Fruit fly (Drosophila melanogaster): ENCODE measurements around the gene hng3.

The hng3 gene

dm6 chr3L:762331-762907, 7.1 kb upstream of the hng3 start (continued):
- peak; percentile 79 for TF ChIP-seq dsx (GFP tag; optimal IDR thresholded peaks at IDR 0.05; ENCODE audit: poor library complexity, severe bottlenecking)
- TF ChIP-seq CG6854 (GFP tag; optimal IDR thresholded peaks at IDR 0.05), result peak; percentile 91
- peak; percentile 95 for TF ChIP-seq lz (GFP tag; optimal IDR thresholded peaks at IDR 0.05)
- peak; percentile 81 for TF ChIP-seq CG6808 (GFP tag; optimal IDR thresholded peaks at IDR 0.05)
- TF ChIP-seq fd59A (GFP tag; optimal IDR thresholded peaks at IDR 0.05), result peak; percentile 78
- peak; percentile 90 for TF ChIP-seq vri (GFP tag; optimal IDR thresholded peaks at IDR 0.05)
- peak; percentile 93 for TF ChIP-seq CG3919 (GFP tag; optimal IDR thresholded peaks at IDR 0.05)
- peak; percentile 96 for TF ChIP-seq Met (GFP tag; optimal IDR thresholded peaks at IDR 0.05)
- TF ChIP-seq esn (GFP tag; optimal IDR thresholded peaks at IDR 0.05), result peak; percentile 95
- peak; percentile 84 for TF ChIP-seq Eip75B (GFP tag; optimal IDR thresholded peaks at IDR 0.05)
- TF ChIP-seq CG11902 (GFP tag; optimal IDR thresholded peaks at IDR 0.05), result peak; percentile 94
- peak; percentile 95 for TF ChIP-seq CG6792 (GFP tag; optimal IDR thresholded peaks at IDR 0.05)
- TF ChIP-seq fkh (GFP tag; optimal IDR thresholded peaks at IDR 0.05), result no peak
- TF ChIP-seq CG1621 (tag; optimal IDR thresholded peaks at IDR 0.05), result peak; percentile 83
- peak; percentile 94 for TF ChIP-seq topi (GFP tag; optimal IDR thresholded peaks at IDR 0.05)
- TF ChIP-seq Sox14 (GFP tag; optimal IDR thresholded peaks at IDR 0.05), result peak; percentile 94
- TF ChIP-seq Hr38 (GFP tag; optimal IDR thresholded peaks at IDR 0.05), result peak; percentile 37
- TF ChIP-seq CG9139 (GFP tag; optimal IDR thresholded peaks at IDR 0.05), result peak; percentile 68
- peak; percentile 94 for TF ChIP-seq Lpt (GFP tag; optimal IDR thresholded peaks at IDR 0.05)
- peak; percentile 75 to 78 for TF ChIP-seq ss (GFP tag; optimal IDR thresholded peaks at IDR 0.05)
- peak; percentile 98 for TF ChIP-seq eg (GFP tag; IDR thresholded peaks at IDR 0.05)
- peak; percentile 95 for TF ChIP-seq CG8119 (GFP tag; IDR thresholded peaks at IDR 0.05)
- TF ChIP-seq CG4318 (GFP tag; optimal IDR thresholded peaks at IDR 0.05), result peak; percentile 93

dm6 chr3L:761733-762132, 6.4 kb upstream of the hng3 start:
- TF ChIP-seq CG1621 (tag; optimal IDR thresholded peaks at IDR 0.05), result no peak
- no peak for TF ChIP-seq CG9139 (GFP tag; optimal IDR thresholded peaks at IDR 0.05)
- peak; percentile 59; the same call in 2 of the 3 replicates for TF ChIP-seq CG6163 (GFP tag; IDR thresholded peaks at IDR 0.05)
- no peak for TF ChIP-seq dsx (GFP tag; optimal IDR thresholded peaks at IDR 0.05; ENCODE audit: poor library complexity, severe bottlenecking)
- TF ChIP-seq Eip93F (GFP tag; optimal IDR thresholded peaks at IDR 0.05), result peak; percentile 33
- TF ChIP-seq CG32006 (GFP tag; optimal IDR thresholded peaks at IDR 0.05), result peak; percentile 7
- peak; percentile 83 for TF ChIP-seq topi (GFP tag; optimal IDR thresholded peaks at IDR 0.05)
- no peak for TF ChIP-seq fd59A (GFP tag; optimal IDR thresholded peaks at IDR 0.05)
- TF ChIP-seq CG10631 (GFP tag; optimal IDR thresholded peaks at IDR 0.05), result peak; percentile 22
- TF ChIP-seq CG8119 (GFP tag; IDR thresholded peaks at IDR 0.05), result no peak
- peak; percentile 12 for TF ChIP-seq CG11762 (GFP tag; optimal IDR thresholded peaks at IDR 0.05; ENCODE audit: insufficient read depth)
- TF ChIP-seq lz (GFP tag; optimal IDR thresholded peaks at IDR 0.05), result peak; percentile 73
- TF ChIP-seq CG6792 (GFP tag; optimal IDR thresholded peaks at IDR 0.05), result peak; percentile 61
- TF ChIP-seq achi (GFP tag; optimal IDR thresholded peaks at IDR 0.05), result peak; percentile 34
- peak; percentile 84 for TF ChIP-seq Hr39 (GFP tag; optimal IDR thresholded peaks at IDR 0.05)
- no peak for TF ChIP-seq Lpt (GFP tag; optimal IDR thresholded peaks at IDR 0.05)
- TF ChIP-seq Smox (GFP tag; optimal IDR thresholded peaks at IDR 0.05), result peak; percentile 81
- TF ChIP-seq Eip78C (GFP tag), result peak; percentile 93
- no peak for TF ChIP-seq Ets96B (tag; optimal IDR thresholded peaks at IDR 0.05)
- TF ChIP-seq CG6276 (GFP tag; optimal IDR thresholded peaks at IDR 0.05), result no peak
- TF ChIP-seq CG3032 (tag; optimal IDR thresholded peaks at IDR 0.05), result no peak
- TF ChIP-seq CG6854 (GFP tag; optimal IDR thresholded peaks at IDR 0.05), result no peak
- TF ChIP-seq Sox102F (GFP tag; optimal IDR thresholded peaks at IDR 0.05), result peak; percentile 73
- TF ChIP-seq CG8319 (GFP tag; optimal IDR thresholded peaks at IDR 0.05), result no peak
- no peak for TF ChIP-seq net (GFP tag; optimal IDR thresholded peaks at IDR 0.05)
- TF ChIP-seq CG4318 (GFP tag; optimal IDR thresholded peaks at IDR 0.05), result no peak
- no peak for TF ChIP-seq Hr38 (GFP tag; optimal IDR thresholded peaks at IDR 0.05)
- peak; percentile 48 for TF ChIP-seq CG11902 (GFP tag; optimal IDR thresholded peaks at IDR 0.05)
- TF ChIP-seq Blimp-1 (GFP tag; optimal IDR thresholded peaks at IDR 0.05), result peak; percentile 38
- peak; percentile 77 for TF ChIP-seq cyc (GFP tag; optimal IDR thresholded peaks at IDR 0.05)
- peak; percentile 36 for TF ChIP-seq Sox14 (GFP tag; optimal IDR thresholded peaks at IDR 0.05)
- TF ChIP-seq salr (GFP tag; optimal IDR thresholded peaks at IDR 0.05), result no peak
- peak; percentile 63 for TF ChIP-seq vri (GFP tag; optimal IDR thresholded peaks at IDR 0.05)
- peak; percentile 39; the same call in 1 of the 2 replicates for TF ChIP-seq CG15336 (GFP tag; IDR thresholded peaks at IDR 0.05)
- peak; percentile 56 for TF ChIP-seq CG3919 (GFP tag; optimal IDR thresholded peaks at IDR 0.05)
- no peak for TF ChIP-seq dac (GFP tag; optimal IDR thresholded peaks at IDR 0.05)
- peak; percentile 41 for TF ChIP-seq acj6 (GFP tag; optimal IDR thresholded peaks at IDR 0.05)
- TF ChIP-seq eg (GFP tag; IDR thresholded peaks at IDR 0.05), result peak; percentile 56; the same call in 2 of the 3 replicates
- peak; percentile 46 for TF ChIP-seq Sox15 (GFP tag; optimal IDR thresholded peaks at IDR 0.05)
- no peak for TF ChIP-seq spab (GFP tag; optimal IDR thresholded peaks at IDR 0.05)

Data from whole organism, prepupa.